Fruit fly (Drosophila melanogaster) whole organism, embryonic: ENCODE data around the gene CG17118.

Experiments used
- CG10366 ChIP-seq: fragments of 200-800 bp; sonication (Bioruptor generic); IDR thresholded peaks from 2 replicates; pipeline ENCODE4 v1.3.6; 2022; ENCODE audit warnings: missing biosample characterization, missing genetic modification characterization
- CG10431 ChIP-seq: fragments of 200-800 bp; sonication (Bioruptor generic); optimal IDR thresholded peaks from 3 replicates; lab custom pipeline; 2018; ENCODE audit warnings: missing biosample characterization, mild to moderate bottlenecking, missing genetic modification characterization
- CG11695 ChIP-seq: fragments of 200-800 bp; sonication (Bioruptor generic); IDR thresholded peaks from 3 replicates; pipeline ENCODE4 v1.3.6; 2022; ENCODE audit warnings: missing biosample characterization, missing genetic modification characterization
- CG11723 ChIP-seq: fragments of 200-800 bp; sonication (Bioruptor generic); optimal IDR thresholded peaks from 2 replicates; lab custom pipeline; 2017; ENCODE audit warnings: missing biosample characterization, mild to moderate bottlenecking, missing genetic modification characterization
- CG16779 ChIP-seq: fragments of 200-800 bp; sonication (Bioruptor generic); IDR thresholded peaks from 2 replicates; pipeline ENCODE4 v1.3.6; 2022; ENCODE audit warnings: missing biosample characterization, missing genetic modification characterization
- CG17385 ChIP-seq: fragments of 200-800 bp; sonication (Bioruptor generic); optimal IDR thresholded peaks from 3 replicates; lab custom pipeline; 2018; ENCODE audit warnings: missing biosample characterization, mild to moderate bottlenecking, missing genetic modification characterization
- CG1832 ChIP-seq: fragments of 200-800 bp; sonication (Bioruptor generic); optimal IDR thresholded peaks from 2 replicates; lab custom pipeline; 2017; ENCODE audit warnings: missing biosample characterization, mild to moderate bottlenecking, missing genetic modification characterization, inconsistent platforms
- CG18476 ChIP-seq: fragments of 200-800 bp; sonication (Bioruptor generic); optimal IDR thresholded peaks from 2 replicates; lab custom pipeline; 2016; ENCODE audit warnings: missing biosample characterization, mild to moderate bottlenecking, missing genetic modification characterization
- CG18599 ChIP-seq: fragments of 200-800 bp; sonication (Bioruptor generic); optimal IDR thresholded peaks from 3 replicates; lab custom pipeline; 2017; ENCODE audit warnings: missing biosample characterization, missing genetic modification characterization, mild to moderate bottlenecking, moderate library complexity, missing genetic modification reagents
- CG3065 ChIP-seq: fragments of 200-800 bp; sonication (Bioruptor generic); optimal IDR thresholded peaks from 2 replicates; lab custom pipeline; 2016; ENCODE audit warnings: missing biosample characterization, missing genetic modification characterization
- CG32532 ChIP-seq: fragments of 200-800 bp; sonication (Bioruptor generic); IDR thresholded peaks from 2 replicates; pipeline ENCODE4 v1.3.6; 2022; ENCODE audit warnings: missing biosample characterization, missing genetic modification characterization
- CG33557 ChIP-seq: fragments of 200-800 bp; sonication (Bioruptor generic); optimal IDR thresholded peaks from 2 replicates; lab custom pipeline; 2019; ENCODE audit warnings: missing biosample characterization, mild to moderate bottlenecking, missing genetic modification characterization, moderate library complexity
- CG3726 ChIP-seq: fragments of 200-800 bp; sonication (Bioruptor generic); IDR thresholded peaks from 3 replicates; pipeline ENCODE4, ENCODE4 v1.3.6; 2022; ENCODE audit warnings: missing biosample characterization, missing genetic modification characterization
- CG4360 ChIP-seq: fragments of 200-800 bp; sonication (Bioruptor generic); IDR thresholded peaks from 2 replicates; pipeline ENCODE4 v1.3.6; 2022; ENCODE audit warnings: missing biosample characterization, missing genetic modification characterization
- CG6683 ChIP-seq: fragments of 200-800 bp; sonication (Bioruptor generic); optimal IDR thresholded peaks from 2 replicates; lab custom pipeline; 2017; ENCODE audit warnings: missing biosample characterization, mild to moderate bottlenecking, missing genetic modification characterization, missing genetic modification reagents
- CG7556 ChIP-seq: fragments of 200-800 bp; sonication (Bioruptor generic); optimal IDR thresholded peaks from 2 replicates; lab custom pipeline; 2017; ENCODE audit warnings: missing biosample characterization, mild to moderate bottlenecking, missing genetic modification characterization
- CG7928 ChIP-seq: fragments of 200-800 bp; sonication (Bioruptor generic); optimal IDR thresholded peaks from 2 replicates; lab custom pipeline; 2017; ENCODE audit warnings: missing biosample characterization, mild to moderate bottlenecking, missing genetic modification characterization
- CG7963 ChIP-seq: fragments of 200-800 bp; sonication (Bioruptor generic); IDR thresholded peaks from 3 replicates; pipeline ENCODE4 v1.3.6; 2022; ENCODE audit warnings: missing biosample characterization, missing genetic modification characterization; ENCODE audit not compliant: partially characterized antibody
- CG8290 ChIP-seq, 3 experiments: fragments of 200-800 bp; sonication (Bioruptor generic); optimal IDR thresholded peaks; 2 replicates each; lab custom pipeline; 2016 to 2019; ENCODE audit warnings: missing biosample characterization in 3 of 3, missing genetic modification characterization in 3 of 3, mild to moderate bottlenecking in 2 of 3, moderate library complexity in 1 of 3
- CG8478 ChIP-seq: fragments of >200 bp; optimal IDR thresholded peaks from 2 replicates; lab custom pipeline; 2018
- CG9932 ChIP-seq: fragments of 200-800 bp; sonication (Bioruptor generic); IDR thresholded peaks from 2 replicates; pipeline ENCODE4 v1.3.6; 2022; ENCODE audit warnings: missing biosample characterization, missing genetic modification characterization
- CTCF ChIP-seq: fragments of 200-800 bp; sonication (Bioruptor generic); optimal IDR thresholded peaks from 2 replicates; lab custom pipeline; 2017; ENCODE audit warnings: missing biosample characterization, mild to moderate bottlenecking, missing genetic modification characterization, moderate library complexity
- Dek ChIP-seq: fragments of 200-800 bp; sonication (Bioruptor generic); optimal IDR thresholded peaks from 3 replicates; lab custom pipeline; 2019; ENCODE audit warnings: missing biosample characterization, mild to moderate bottlenecking, missing genetic modification characterization, moderate library complexity
- E2f2 ChIP-seq: fragments of 200-800 bp; sonication (Bioruptor generic); IDR thresholded peaks from 2 replicates; pipeline ENCODE4 v1.3.6; 2022; ENCODE audit warnings: missing biosample characterization, missing genetic modification characterization
- Fer2 ChIP-seq: fragments of 200-800 bp; sonication (Bioruptor generic); optimal IDR thresholded peaks from 2 replicates; lab custom pipeline; 2018; ENCODE audit warnings: missing biosample characterization, mild to moderate bottlenecking, missing genetic modification characterization, moderate library complexity
- HLH3B ChIP-seq: fragments of 200-800 bp; sonication (Bioruptor generic); IDR thresholded peaks from 2 replicates; pipeline ENCODE4 v1.3.6; 2022; ENCODE audit warnings: missing biosample characterization, missing genetic modification characterization
- Kr ChIP-seq: fragments of 200-800 bp; sonication (Bioruptor generic); optimal IDR thresholded peaks from 2 replicates; lab custom pipeline; 2017; ENCODE audit warnings: missing biosample characterization, mild to moderate bottlenecking, missing genetic modification characterization
- NC2β ChIP-seq: fragments of 200-800 bp; sonication (Bioruptor generic); optimal IDR thresholded peaks from 2 replicates; lab custom pipeline; 2016; ENCODE audit warnings: missing biosample characterization, missing genetic modification characterization
- Neu2 ChIP-seq: fragments of 200-800 bp; sonication (Bioruptor generic); optimal IDR thresholded peaks from 3 replicates; lab custom pipeline; 2016; ENCODE audit warnings: missing biosample characterization, missing genetic modification characterization, borderline replicate concordance
- Optix ChIP-seq: fragments of 200-800 bp; sonication (Bioruptor generic); IDR thresholded peaks from 3 replicates; pipeline ENCODE4 v1.3.6; 2022; ENCODE audit warnings: missing biosample characterization, missing genetic modification characterization
- Ravus ChIP-seq: fragments of 200-800 bp; sonication (Bioruptor generic); IDR thresholded peaks from 2 replicates; pipeline ENCODE4 v1.3.6; 2022; ENCODE audit warnings: missing biosample characterization, missing genetic modification characterization
- Scr ChIP-seq: fragments of 200-800 bp; sonication (Bioruptor generic); IDR thresholded peaks from 2 replicates; pipeline ENCODE4 v1.3.6; 2022; ENCODE audit warnings: missing biosample characterization, missing genetic modification characterization; ENCODE audit not compliant: partially characterized antibody
- ab ChIP-seq: fragments of 200-800 bp; sonication (Bioruptor generic); optimal IDR thresholded peaks from 2 replicates; lab custom pipeline; 2016; ENCODE audit warnings: missing biosample characterization, missing genetic modification characterization
- ap ChIP-seq: fragments of 200-800 bp; sonication (Bioruptor generic); IDR thresholded peaks from 2 replicates; pipeline ENCODE4 v1.3.6; 2022; ENCODE audit warnings: missing biosample characterization, missing genetic modification characterization
- bbx ChIP-seq: fragments of 200-800 bp; sonication (Bioruptor generic); IDR thresholded peaks from 2 replicates; pipeline ENCODE4 v1.3.6; 2022; ENCODE audit warnings: missing biosample characterization, missing genetic modification characterization; ENCODE audit not compliant: partially characterized antibody
- dpn ChIP-seq, 2 experiments: fragments of 200-800 bp; sonication (Bioruptor generic); optimal IDR thresholded peaks; 3 replicates each; lab custom pipeline; 2016; ENCODE audit warnings: missing biosample characterization in 2 of 2, missing genetic modification characterization in 2 of 2
- eve ChIP-seq, 2 experiments: fragments of >200 bp; optimal IDR thresholded peaks; 2 replicates each; lab custom pipeline; 2017; ENCODE audit warnings: missing biosample characterization in 2 of 2, missing genetic modification characterization in 2 of 2
- eyg ChIP-seq: fragments of 200-800 bp; sonication (Bioruptor generic); optimal IDR thresholded peaks from 3 replicates; lab custom pipeline; 2016; ENCODE audit warnings: missing biosample characterization, missing genetic modification characterization
- gcm2 ChIP-seq: fragments of 200-800 bp; sonication (Bioruptor generic); optimal IDR thresholded peaks from 2 replicates; lab custom pipeline; 2016; ENCODE audit warnings: missing biosample characterization, missing genetic modification characterization
- jigr1 ChIP-seq: fragments of 200-800 bp; sonication (Bioruptor generic); IDR thresholded peaks from 3 replicates; pipeline ENCODE4 v1.3.6; 2022; ENCODE audit warnings: missing biosample characterization, missing genetic modification characterization
- kni ChIP-seq: fragments of 200-800 bp; sonication (Bioruptor generic); optimal IDR thresholded peaks from 3 replicates; lab custom pipeline; 2017; ENCODE audit warnings: mild to moderate bottlenecking, missing biosample characterization, missing genetic modification reagents, missing genetic modification characterization
- lbe ChIP-seq: fragments of 200-800 bp; sonication (Bioruptor generic); optimal IDR thresholded peaks from 2 replicates; lab custom pipeline; 2016; ENCODE audit warnings: missing biosample characterization, mild to moderate bottlenecking, missing genetic modification characterization
- mld ChIP-seq: fragments of 200-800 bp; sonication (Bioruptor generic); IDR thresholded peaks from 3 replicates; pipeline ENCODE4 v1.3.6; 2022; ENCODE audit warnings: missing biosample characterization, missing genetic modification characterization; ENCODE audit not compliant: partially characterized antibody
- nom ChIP-seq: fragments of 200-800 bp; sonication (Bioruptor generic); optimal IDR thresholded peaks from 2 replicates; lab custom pipeline; 2017; ENCODE audit warnings: missing biosample characterization, missing genetic modification characterization, mild to moderate bottlenecking, moderate library complexity, missing genetic modification reagents
- pros ChIP-seq: fragments of 200-800 bp; sonication (Bioruptor generic); optimal IDR thresholded peaks from 3 replicates; lab custom pipeline; 2019; ENCODE audit warnings: missing biosample characterization, mild to moderate bottlenecking, missing genetic modification characterization, moderate library complexity
- psq ChIP-seq: fragments of 200-800 bp; sonication (Bioruptor generic); optimal IDR thresholded peaks from 2 replicates; lab custom pipeline; 2017; ENCODE audit warnings: missing biosample characterization, missing genetic modification characterization
- ro ChIP-seq: fragments of 200-800 bp; sonication (Bioruptor generic); IDR thresholded peaks from 2 replicates; pipeline ENCODE4 v1.3.6; 2022; ENCODE audit warnings: missing biosample characterization, missing genetic modification characterization
- slbo ChIP-seq: fragments of 200-800 bp; sonication (Bioruptor generic); IDR thresholded peaks from 2 replicates; pipeline ENCODE4 v1.3.6; 2022; ENCODE audit warnings: missing biosample characterization, missing genetic modification characterization
- tll ChIP-seq, 2 experiments: fragments of 200-800 bp in 1 of 2; fragments of >200 bp in 1 of 2; sonication (Bioruptor generic) in 1 of 2; optimal IDR thresholded peaks; 2 replicates each; lab custom pipeline; 2017 to 2019; ENCODE audit warnings: missing biosample characterization in 2 of 2, missing genetic modification characterization in 2 of 2, mild to moderate bottlenecking in 1 of 2, moderate library complexity in 1 of 2
- usp ChIP-seq: fragments of >200 bp; optimal IDR thresholded peaks from 2 replicates; lab custom pipeline; 2017; ENCODE audit warnings: missing biosample characterization, missing genetic modification characterization

Gene CG17118

dm6 chr2L:10703281-10703680, 26.8 kb upstream of the CG17118 start, which contains the start of gene CG6415 (continued):
- peak; percentile 58 for TF ChIP-seq Dek (tag; lab: Kevin White, UChicago)
- TF ChIP-seq CG7928 (GFP tag; lab: Kevin White, UChicago) = no peak
- peak; percentile 40; the same call in 1 of the 2 replicates for TF ChIP-seq E2f2
- no peak for TF ChIP-seq kni (GFP tag; lab: Kevin White, UChicago)
- no peak for TF ChIP-seq ab (GFP tag; lab: Kevin White, UChicago)
- no peak for TF ChIP-seq CTCF (GFP tag; lab: Kevin White, UChicago)
- TF ChIP-seq Ravus (GFP tag; lab: Robert Waterston, UW) = peak; percentile 4; the same call in 1 of the 2 replicates
- no peak for TF ChIP-seq pros
- peak; percentile 57 for TF ChIP-seq Fer2 (tag; lab: Kevin White, UChicago)
- TF ChIP-seq usp (GFP tag; lab: Kevin White, UChicago) = no peak
- TF ChIP-seq CG3065 (GFP tag; lab: Kevin White, UChicago) = no peak
- peak; percentile 86 for TF ChIP-seq slbo (GFP tag; lab: Robert Waterston, UW)
- TF ChIP-seq Optix (GFP tag; lab: Robert Waterston, UW) = peak; percentile 42; the same call in 1 of the 3 replicates
- peak; percentile 75 to 77 for TF ChIP-seq dpn (GFP tag; optimal IDR thresholded peaks at IDR 0.05; lab: Kevin White, UChicago)
- no peak for TF ChIP-seq Kr (GFP tag; lab: Kevin White, UChicago)
- TF ChIP-seq CG33557 (GFP tag; lab: Kevin White, UChicago) = peak; percentile 69
- 0 out of 2 replicates have a peak, but pooled peaks have one; percentile 45 for TF ChIP-seq ap (GFP tag; lab: Robert Waterston, UW)
- no peak for TF ChIP-seq bbx
- TF ChIP-seq CG11695 (GFP tag; lab: Robert Waterston, UW) = peak; percentile 81; the same call in 2 of the 3 replicates
- TF ChIP-seq CG10431 (GFP tag; lab: Kevin White, UChicago) = no peak
- TF ChIP-seq CG32532 = peak; percentile 68; the same call in 1 of the 2 replicates
- TF ChIP-seq mld (GFP tag; lab: Robert Waterston, UW) = no peak
- no peak for TF ChIP-seq CG6683
- TF ChIP-seq ro (GFP tag; lab: Robert Waterston, UW) = peak; percentile 25; the same call in 1 of the 2 replicates
- peak; percentile 5 for TF ChIP-seq Neu2 (GFP tag; lab: Kevin White, UChicago)
- no peak for TF ChIP-seq eve (GFP tag; optimal IDR thresholded peaks at IDR 0.05; lab: Kevin White, UChicago)
- TF ChIP-seq Scr (GFP tag; lab: Robert Waterston, UW) = no peak
- peak; percentile 63 for TF ChIP-seq CG17385 (GFP tag; lab: Kevin White, UChicago)
- TF ChIP-seq psq (GFP tag; lab: Kevin White, UChicago) = no peak
- peak; percentile 70 for TF ChIP-seq CG7556 (GFP tag; lab: Kevin White, UChicago)
- TF ChIP-seq eyg = peak; percentile 32
- TF ChIP-seq CG3726 = no peak
- TF ChIP-seq CG9932 (GFP tag; lab: Robert Waterston, UW) = peak; percentile 36; the same call in 1 of the 2 replicates
- peak; percentile 85 for TF ChIP-seq CG18599 (GFP tag; lab: Kevin White, UChicago)
- TF ChIP-seq CG16779 (GFP tag; lab: Robert Waterston, UW) = 0 out of 2 replicates have a peak, but pooled peaks have one; percentile 39
- TF ChIP-seq CG7963 (GFP tag; lab: Robert Waterston, UW) = no peak
- peak; percentile 48 for TF ChIP-seq NC2β (GFP tag; lab: Kevin White, UChicago)
- TF ChIP-seq lbe = peak; percentile 47
- TF ChIP-seq CG1832 (GFP tag; lab: Kevin White, UChicago) = no peak
- peak; percentile 48 for TF ChIP-seq CG18476 (GFP tag; lab: Kevin White, UChicago)
- no peak for TF ChIP-seq nom (GFP tag; lab: Kevin White, UChicago)
- peak; percentile 40 for TF ChIP-seq CG11723 (GFP tag; lab: Kevin White, UChicago)
- TF ChIP-seq gcm2 (GFP tag; lab: Kevin White, UChicago) = no peak
- TF ChIP-seq CG10366 = peak; percentile 68
- peak; percentile 70; the same call in 1 of the 2 replicates for TF ChIP-seq HLH3B (GFP tag; lab: Robert Waterston, UW)
- TF ChIP-seq CG8290 (GFP tag; optimal IDR thresholded peaks at IDR 0.05; lab: Kevin White, UChicago) = no peak
- TF ChIP-seq CG8290 (tag; optimal IDR thresholded peaks at IDR 0.05; lab: Kevin White, UChicago) = peak in 1 of 2 experiments; percentile 80
- 0 out of 2 replicates have a peak, but pooled peaks have one; percentile 36 for TF ChIP-seq CG4360
- no peak for TF ChIP-seq tll (GFP tag; optimal IDR thresholded peaks at IDR 0.05; lab: Kevin White, UChicago)
- no peak for TF ChIP-seq CG8478
- TF ChIP-seq jigr1 = no peak
